Worm (Caenorhabditis elegans) whole organism, L1 larva: ENCODE measurements around the gene K10B3.5.

Experiments
- C34B4.2 ChIP-seq: sonication (generic microtip); optimal IDR thresholded peaks from 2 replicates; lab custom pipeline; 2017; ENCODE audit warnings: mild to moderate bottlenecking, missing genetic modification characterization, missing compliant biosample characterization
- aly-2 ChIP-seq: fragments of 150-350 bp; optimal IDR thresholded peaks from 2 replicates; lab custom pipeline; 2014; ENCODE audit warnings: missing biosample characterization, missing genetic modification characterization
- ama-1 ChIP-seq: fragments of 150-350 bp; optimal IDR thresholded peaks from 2 replicates; lab custom pipeline; 2014
- elt-3 ChIP-seq, 6 experiments: fragments of 150-350 bp in 1 of 6; sonication (generic microtip); optimal IDR thresholded peaks; 2 replicates each; lab custom pipeline; 2017 to 2018; ENCODE audit warnings: missing biosample characterization in 6 of 6, missing genetic modification characterization in 6 of 6, inconsistent platforms in 1 of 6
- mep-1 ChIP-seq: fragments of 150-350 bp; optimal IDR thresholded peaks from 2 replicates; lab custom pipeline; 2014; ENCODE audit warnings: missing biosample characterization, missing genetic modification characterization
- nhr-77 ChIP-seq: fragments of 150-350 bp; optimal IDR thresholded peaks from 2 replicates; lab custom pipeline; 2014; ENCODE audit warnings: missing biosample characterization, missing genetic modification characterization
- pag-3 ChIP-seq: sonication (generic microtip); optimal IDR thresholded peaks from 2 replicates; lab custom pipeline; 2017; ENCODE audit warnings: missing genetic modification characterization, mild to moderate bottlenecking, missing compliant biosample characterization, antibody characterized with exemption, borderline replicate concordance; ENCODE audit not compliant: insufficient read depth
- skn-1 ChIP-seq: fragments of 150-350 bp; optimal IDR thresholded peaks from 2 replicates; lab custom pipeline; 2014; ENCODE audit warnings: missing biosample characterization, missing genetic modification characterization
- sox-4 ChIP-seq: sonication (generic microtip); optimal IDR thresholded peaks from 2 replicates; lab custom pipeline; 2016; ENCODE audit warnings: missing genetic modification characterization, missing compliant biosample characterization

DNA sequence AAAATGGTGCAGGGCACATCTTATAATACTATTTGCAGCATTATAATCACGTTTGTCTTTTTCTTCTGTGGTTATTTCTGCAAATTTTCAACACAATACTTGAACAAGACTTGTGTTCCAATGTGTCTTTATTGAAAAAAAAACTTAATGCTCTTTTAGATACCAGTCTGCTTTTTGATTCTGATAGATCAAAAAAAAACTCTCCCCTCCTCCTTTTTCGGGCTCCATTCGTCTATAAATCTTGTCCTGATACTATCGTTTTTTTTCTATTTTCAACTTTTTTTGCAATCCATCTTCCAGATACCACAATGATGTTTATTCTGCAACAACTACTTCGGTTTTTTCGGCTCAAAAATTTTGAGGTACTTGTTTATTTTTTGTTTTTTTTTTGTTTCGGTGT is 25.5 kb downstream of the K10B3.5 start, which contains the start of gene twk-16:
- TF ChIP-seq C34B4.2 (tag; lab: Kevin White, UChicago) (no peak), elt-3 (tag; optimal IDR thresholded peaks at IDR 0.05; lab: Kevin White, UChicago) (no peak), pag-3 (no peak), nhr-77 (tag; lab: Kevin White, UChicago) (no peak), skn-1 (tag; lab: Kevin White, UChicago) (no peak), ama-1 (no peak), mep-1 (tag; lab: Kevin White, UChicago) (no peak), aly-2 (no peak), sox-4 (tag; lab: Kevin White, UChicago) (no peak)
